Worm (Caenorhabditis elegans) whole organism, L1 larva: ENCODE data around the gene F25B3.5.

ENCODE experiments used
- C16A3.4 ChIP-seq: fragments of 150-350 bp; optimal IDR thresholded peaks from 2 replicates; lab custom pipeline; 2014; ENCODE audit warnings: missing biosample characterization, missing genetic modification characterization
- C34B4.2 ChIP-seq: sonication (generic microtip); optimal IDR thresholded peaks from 2 replicates; lab custom pipeline; 2017; ENCODE audit warnings: mild to moderate bottlenecking, missing genetic modification characterization, missing compliant biosample characterization
- Y116A8C.19 ChIP-seq: sonication (generic microtip); optimal IDR thresholded peaks from 2 replicates; lab custom pipeline; 2016; ENCODE audit warnings: missing compliant biosample characterization, missing genetic modification characterization, borderline replicate concordance
- alr-1 ChIP-seq: fragments of 200-800 bp; sonication (Bioruptor generic); optimal IDR thresholded peaks from 2 replicates; lab custom pipeline; 2018; ENCODE audit warnings: borderline replicate concordance, mild to moderate bottlenecking, missing genetic modification characterization, missing compliant biosample characterization
- ama-1 ChIP-seq: fragments of 150-350 bp; optimal IDR thresholded peaks from 2 replicates; lab custom pipeline; 2014
- ceh-8 ChIP-seq: fragments of 200-800 bp; sonication (Bioruptor generic); optimal IDR thresholded peaks from 2 replicates; lab custom pipeline; 2018; ENCODE audit warnings: mild to moderate bottlenecking, missing genetic modification characterization, moderate library complexity, missing compliant biosample characterization
- ceh-90 ChIP-seq: sonication (generic microtip); optimal IDR thresholded peaks from 2 replicates; lab custom pipeline; 2016; ENCODE audit warnings: missing genetic modification characterization, missing compliant biosample characterization
- dpl-1 ChIP-seq, 3 experiments: fragments of 150-350 bp in 2 of 3; sonication (generic microtip) in 1 of 3; optimal IDR thresholded peaks; 2 replicates each; lab custom pipeline; 2014 to 2017; ENCODE audit warnings: missing biosample characterization in 3 of 3, missing genetic modification characterization in 3 of 3, missing genetic modification reagents in 3 of 3
- dsc-1 ChIP-seq: sonication (generic microtip); optimal IDR thresholded peaks from 2 replicates; lab custom pipeline; 2016; ENCODE audit warnings: mild to moderate bottlenecking, missing genetic modification characterization, missing compliant biosample characterization
- efl-1 ChIP-seq, 4 experiments: fragments of 150-350 bp; optimal IDR thresholded peaks in 3 of 4; peaks in 1 of 4; 1 replicate in 1 of 4; 2 replicates in 3 of 4; lab custom pipeline; 2014; ENCODE audit warnings: missing biosample characterization in 2 of 4, missing genetic modification characterization in 2 of 4, missing genetic modification reagents in 2 of 4
- fkh-10 ChIP-seq: sonication (generic microtip); optimal IDR thresholded peaks from 2 replicates; lab custom pipeline; 2017; ENCODE audit warnings: missing biosample characterization, missing genetic modification reagents, missing genetic modification characterization
- grh-1 ChIP-seq: fragments of 200-800 bp; sonication (Bioruptor generic); IDR thresholded peaks from 2 replicates; pipeline ENCODE4 v1.3.6; 2022; ENCODE audit warnings: missing genetic modification reagents, missing genetic modification characterization, missing compliant biosample characterization
- hlh-4 ChIP-seq: sonication (generic microtip); optimal IDR thresholded peaks from 2 replicates; lab custom pipeline; 2016; ENCODE audit warnings: mild to moderate bottlenecking, missing genetic modification characterization, missing compliant biosample characterization
- lin-13 ChIP-seq: fragments of 150-350 bp; optimal IDR thresholded peaks from 2 replicates; lab custom pipeline; 2014; ENCODE audit warnings: missing biosample characterization, missing genetic modification reagents, missing genetic modification characterization
- lin-35 ChIP-seq, 2 experiments: fragments of 150-350 bp; optimal IDR thresholded peaks; 2 replicates each; lab custom pipeline; 2014; ENCODE audit warnings: missing biosample characterization in 2 of 2, missing genetic modification characterization in 2 of 2, missing genetic modification reagents in 2 of 2
- lin-39 ChIP-seq: fragments of 150-350 bp; optimal IDR thresholded peaks from 2 replicates; lab custom pipeline; 2014; ENCODE audit warnings: missing biosample characterization, missing genetic modification reagents, missing genetic modification characterization
- lsy-2 ChIP-seq, 2 experiments: fragments of 150-350 bp; optimal IDR thresholded peaks; 2 replicates each; lab custom pipeline; 2014; ENCODE audit warnings: missing biosample characterization in 2 of 2, missing genetic modification characterization in 2 of 2
- mdl-1 ChIP-seq, 2 experiments: fragments of 150-350 bp; optimal IDR thresholded peaks; 2 replicates each; lab custom pipeline; 2014 to 2017; ENCODE audit warnings: missing biosample characterization in 2 of 2, missing genetic modification characterization in 2 of 2, inconsistent platforms in 1 of 2
- mef-2 ChIP-seq: fragments of 150-350 bp; optimal IDR thresholded peaks from 2 replicates; lab custom pipeline; 2014; ENCODE audit warnings: missing biosample characterization, missing genetic modification characterization
- mep-1 ChIP-seq: fragments of 150-350 bp; optimal IDR thresholded peaks from 2 replicates; lab custom pipeline; 2014; ENCODE audit warnings: missing biosample characterization, missing genetic modification characterization
- nhr-11 ChIP-seq: fragments of 150-350 bp; optimal IDR thresholded peaks from 2 replicates; lab custom pipeline; 2014; ENCODE audit warnings: missing biosample characterization, missing genetic modification characterization
- nhr-28 ChIP-seq: fragments of 150-350 bp; optimal IDR thresholded peaks from 2 replicates; lab custom pipeline; 2014; ENCODE audit warnings: missing biosample characterization, missing genetic modification characterization
- nhr-47 ChIP-seq: sonication (generic microtip); optimal IDR thresholded peaks from 2 replicates; lab custom pipeline; 2016; ENCODE audit warnings: mild to moderate bottlenecking, missing genetic modification characterization, moderate library complexity, missing compliant biosample characterization
- nhr-76 ChIP-seq: sonication (generic microtip); optimal IDR thresholded peaks from 2 replicates; lab custom pipeline; 2017; ENCODE audit warnings: missing biosample characterization, missing genetic modification characterization
- nhr-85 ChIP-seq: sonication (generic microtip); peaks from one replicate; lab custom pipeline; 2016; ENCODE audit warnings: missing genetic modification characterization, inconsistent platforms, missing compliant biosample characterization
- nhr-90 ChIP-seq: sonication (generic microtip); optimal IDR thresholded peaks from 2 replicates; lab custom pipeline; 2016; ENCODE audit warnings: mild to moderate bottlenecking, missing genetic modification characterization, missing compliant biosample characterization; ENCODE audit not compliant: poor library complexity
- pqm-1 ChIP-seq: sonication (generic microtip); optimal IDR thresholded peaks from 3 replicates; lab custom pipeline; 2017; ENCODE audit warnings: missing biosample characterization, missing genetic modification characterization
- snpc-4 ChIP-seq: fragments of 150-350 bp; optimal IDR thresholded peaks from 2 replicates; lab custom pipeline; 2014; ENCODE audit warnings: missing biosample characterization, missing genetic modification characterization
- snu-23 ChIP-seq: sonication (generic microtip); optimal IDR thresholded peaks from 2 replicates; lab custom pipeline; 2016; ENCODE audit warnings: missing genetic modification characterization, missing compliant biosample characterization
- sptf-1 ChIP-seq: fragments of 150-350 bp; optimal IDR thresholded peaks from 2 replicates; lab custom pipeline; 2014; ENCODE audit warnings: missing biosample characterization, missing genetic modification characterization
- tbx-2 ChIP-seq: sonication (generic microtip); optimal IDR thresholded peaks from 2 replicates; lab custom pipeline; 2016; ENCODE audit warnings: missing genetic modification characterization, missing compliant biosample characterization
- tlp-1 ChIP-seq: fragments of 150-350 bp; optimal IDR thresholded peaks from 2 replicates; lab custom pipeline; 2014; ENCODE audit warnings: missing biosample characterization, missing genetic modification characterization
- unc-30 ChIP-seq: sonication (generic microtip); optimal IDR thresholded peaks from 2 replicates; lab custom pipeline; 2017; ENCODE audit warnings: missing biosample characterization, missing genetic modification characterization
- unc-62 ChIP-seq: fragments of 150-350 bp; optimal IDR thresholded peaks from 2 replicates; lab custom pipeline; 2014; ENCODE audit warnings: missing biosample characterization, missing genetic modification reagents, missing genetic modification characterization
- unc-86 ChIP-seq: sonication (generic microtip); optimal IDR thresholded peaks from 2 replicates; lab custom pipeline; 2016; ENCODE audit warnings: missing genetic modification characterization, missing compliant biosample characterization
- vab-15 ChIP-seq: sonication (generic microtip); optimal IDR thresholded peaks from 2 replicates; lab custom pipeline; 2017; ENCODE audit warnings: missing genotype, mild to moderate bottlenecking, missing genetic modification characterization, missing compliant biosample characterization
- zag-1 ChIP-seq: fragments of 150-350 bp; optimal IDR thresholded peaks from 2 replicates; lab custom pipeline; 2014; ENCODE audit warnings: missing biosample characterization, missing genetic modification characterization
- ztf-11 ChIP-seq, 2 experiments: sonication (generic microtip); optimal IDR thresholded peaks; 2 replicates each; lab custom pipeline; 2016 to 2017; ENCODE audit warnings: missing genetic modification characterization in 2 of 2, missing biosample characterization in 1 of 2, missing compliant biosample characterization in 1 of 2

The F25B3.5 gene

DNA sequence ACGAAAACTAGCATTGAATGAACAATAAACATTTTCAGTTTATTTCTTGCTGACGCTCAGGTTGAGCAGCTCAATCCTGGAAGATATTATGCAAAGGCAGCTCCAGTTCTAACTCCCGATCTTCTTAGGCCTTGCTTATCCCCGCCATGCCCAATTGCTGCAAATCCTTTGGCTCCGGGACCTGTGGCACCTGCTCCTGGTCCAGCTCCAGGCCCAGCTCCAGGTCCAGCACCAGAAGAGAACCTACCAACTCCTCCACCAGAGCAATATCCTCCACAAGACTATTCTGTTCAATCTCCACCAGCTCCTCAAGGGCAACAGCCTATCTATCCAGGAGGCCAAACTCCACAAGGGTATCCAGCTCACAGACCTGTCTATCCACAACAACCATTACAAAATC lies 46.0 kb upstream of the F25B3.5 start:
- TF ChIP-seq pqm-1 (tag; lab: Kevin White, UChicago) (no peak), unc-62 (GFP tag; lab: Kevin White, UChicago) (no peak), snpc-4 (tag; lab: Kevin White, UChicago) (no peak), efl-1 (optimal IDR thresholded peaks at IDR 0.05; lab: Kevin White, UChicago) (no peak), efl-1 (GFP tag; optimal IDR thresholded peaks at IDR 0.05 in 1 of 2; lab: Kevin White, UChicago) (no peak), snu-23 (GFP tag; lab: Kevin White, UChicago) (no peak), hlh-4 (no peak), vab-15 (tag; lab: Kevin White, UChicago) (no peak), lin-13 (GFP tag; lab: Kevin White, UChicago) (no peak)

DNA sequence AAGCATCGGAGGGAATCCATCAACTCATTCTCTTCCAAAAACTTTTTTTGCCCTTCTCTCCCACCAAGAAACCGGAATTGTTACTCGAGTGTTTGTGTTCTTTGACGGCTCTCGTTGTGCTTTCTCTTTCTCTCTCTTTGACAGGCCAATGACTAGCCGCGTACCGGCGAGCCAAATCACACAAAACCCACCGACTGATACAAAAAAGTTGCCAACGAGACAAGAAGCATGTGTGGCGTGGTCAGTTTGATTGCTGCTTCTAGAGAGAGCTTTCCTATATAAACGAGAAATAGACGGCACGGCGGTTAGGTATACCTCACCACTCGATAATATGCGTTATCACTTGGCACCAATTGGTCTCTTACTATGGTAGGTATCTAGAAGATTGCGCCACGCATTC lies 45.6 kb upstream of the F25B3.5 start, which contains the start of gene pqn-63:
Gene pqn-63, plus strand, starts transcription at position 307 of the 400 bp plus-strand sequence.
- no peak for TF ChIP-seq ztf-11 (tag; optimal IDR thresholded peaks at IDR 0.05; lab: Kevin White, UChicago)
- no peak for TF ChIP-seq efl-1 (optimal IDR thresholded peaks at IDR 0.05; lab: Kevin White, UChicago)
- TF ChIP-seq efl-1 (GFP tag; optimal IDR thresholded peaks at IDR 0.05 in 1 of 2; lab: Kevin White, UChicago), result peak in 1 of 2 experiments; percentile 14

DNA sequence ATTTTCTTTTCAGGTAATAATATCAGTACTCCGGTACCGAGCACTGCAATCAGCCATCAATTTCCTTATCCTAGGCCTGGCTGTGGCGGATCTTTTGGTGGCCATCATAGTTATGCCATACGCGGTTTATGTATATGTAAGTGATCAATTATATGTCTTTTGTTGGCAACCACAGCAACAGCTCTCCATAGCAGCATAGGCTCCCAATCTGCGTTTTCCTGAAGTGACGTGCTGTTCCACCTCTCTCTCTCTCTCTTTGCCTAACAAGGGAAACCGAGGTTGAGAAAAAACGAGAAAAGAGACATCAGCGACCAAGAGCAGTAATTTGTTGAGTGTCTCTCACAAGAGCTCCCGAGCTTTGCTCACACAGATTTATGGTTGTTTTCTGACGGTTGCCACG lies 39.1 kb upstream of the F25B3.5 start:
- TF ChIP-seq efl-1 (optimal IDR thresholded peaks at IDR 0.05; lab: Kevin White, UChicago) (no peak), efl-1 (GFP tag; optimal IDR thresholded peaks at IDR 0.05 in 1 of 2; lab: Kevin White, UChicago) (no peak), alr-1 (tag; lab: Kevin White, UChicago) (no peak), C16A3.4 (tag; lab: Kevin White, UChicago) (no peak), sptf-1 (tag; lab: Kevin White, UChicago) (no peak), dpl-1 (GFP tag; optimal IDR thresholded peaks at IDR 0.05; lab: Kevin White, UChicago) (no peak), tbx-2 (tag; lab: Kevin White, UChicago) (no peak), mep-1 (tag; lab: Kevin White, UChicago) (no peak)

DNA sequence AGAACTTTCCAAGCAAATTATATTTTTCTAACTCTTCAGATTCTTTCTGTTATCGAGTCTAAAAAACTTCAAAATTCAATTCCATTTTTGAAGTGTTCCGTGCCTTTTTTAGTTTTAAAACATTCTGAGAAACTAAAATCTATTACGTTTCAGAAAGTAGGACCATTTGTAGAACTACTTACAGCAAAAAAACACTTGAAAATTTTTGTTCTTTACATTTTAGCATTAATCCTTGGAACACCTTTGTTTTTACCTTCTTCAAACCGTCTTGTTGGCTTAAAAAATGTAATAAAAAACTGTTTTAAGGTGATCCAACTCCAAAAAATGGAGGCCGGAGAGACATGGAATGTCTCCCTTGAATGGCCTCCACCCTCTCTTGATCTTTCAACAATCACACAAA lies 38.2 kb upstream of the F25B3.5 start, which contains the start of gene dop-2:
Gene dop-2, plus strand, starts transcription at position 301 of the 400 bp plus-strand sequence.
- no peak for TF ChIP-seq unc-86
- TF ChIP-seq Y116A8C.19 (tag; lab: Kevin White, UChicago), result no peak
- no peak for TF ChIP-seq dsc-1 (tag; lab: Kevin White, UChicago)
- no peak for TF ChIP-seq lin-35 (GFP tag; optimal IDR thresholded peaks at IDR 0.05; lab: Kevin White, UChicago)
- no peak for TF ChIP-seq lsy-2 (tag; optimal IDR thresholded peaks at IDR 0.05; lab: Kevin White, UChicago)
- no peak for TF ChIP-seq ceh-90
- TF ChIP-seq ama-1, result no peak
- TF ChIP-seq snpc-4 (tag; lab: Kevin White, UChicago), result no peak
- no peak for TF ChIP-seq sptf-1 (tag; lab: Kevin White, UChicago)
- no peak for TF ChIP-seq mef-2 (tag; lab: Kevin White, UChicago)
- TF ChIP-seq tlp-1, result no peak
- TF ChIP-seq nhr-28, result no peak
- TF ChIP-seq grh-1 (GFP tag; lab: Robert Waterston, UW), result no peak
- no peak for TF ChIP-seq fkh-10 (GFP tag; lab: Kevin White, UChicago)
- no peak for TF ChIP-seq nhr-11 (tag; lab: Kevin White, UChicago)
- TF ChIP-seq lin-39 (tag; lab: Kevin White, UChicago), result no peak

DNA sequence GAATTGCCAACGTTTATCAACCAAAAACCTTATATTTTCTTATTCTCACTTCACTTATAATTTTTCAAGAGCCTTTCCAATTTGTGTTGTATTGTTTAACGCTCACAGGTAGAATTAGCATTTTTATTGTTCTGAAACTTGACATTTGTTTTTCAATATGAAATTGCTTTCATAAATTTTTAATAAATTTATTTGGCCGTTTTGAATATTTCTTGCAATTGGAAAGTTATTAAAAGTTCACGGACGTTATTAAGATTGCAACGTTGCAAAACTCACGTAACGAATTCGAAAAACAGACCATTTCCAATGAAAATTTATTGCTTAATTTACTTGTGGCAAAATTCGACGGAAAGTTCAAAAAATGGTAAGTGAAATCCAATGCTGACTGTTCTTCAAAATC lies 20.2 kb upstream of the F25B3.5 start, which contains the start of gene K09G1.2:
Gene K09G1.2, plus strand, starts transcription at position 301 of the 400 bp plus-strand sequence.
- TF ChIP-seq nhr-85 (no peak), nhr-47 (no peak), C34B4.2 (tag; lab: Kevin White, UChicago) (no peak), zag-1 (tag; lab: Kevin White, UChicago) (no peak), mdl-1 (tag; optimal IDR thresholded peaks at IDR 0.05; lab: Kevin White, UChicago) (no peak), ceh-8 (GFP tag; lab: Kevin White, UChicago) (no peak), unc-30 (tag; lab: Kevin White, UChicago) (no peak), nhr-90 (no peak), mep-1 (tag; lab: Kevin White, UChicago) (no peak), nhr-76 (tag; lab: Kevin White, UChicago) (no peak)
